Fruit fly (Drosophila melanogaster): ENCODE measurements around the gene hb.

DNA sequence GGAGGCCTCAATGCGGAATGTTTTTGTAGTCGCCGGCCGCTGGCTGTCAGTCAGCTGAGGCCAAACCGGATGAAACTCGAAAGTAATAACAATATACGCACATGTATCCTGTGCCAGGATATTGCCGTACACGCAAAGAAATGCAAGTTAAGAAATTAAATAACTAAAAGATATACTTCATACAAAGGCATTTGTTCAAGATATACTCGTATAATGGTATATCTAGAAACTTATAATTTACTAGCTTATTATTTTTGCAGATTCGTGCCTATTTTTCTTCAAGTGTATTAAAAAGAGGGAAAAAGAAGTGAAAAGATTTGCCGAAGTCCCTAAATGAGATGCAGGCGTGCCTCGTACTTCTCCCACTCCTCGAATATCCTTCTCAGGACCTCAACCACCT lies 14.3 kb downstream of the hb start:
- TF ChIP-seq psq (optimal IDR thresholded peaks at IDR 0.05) (no peak), Myc (optimal IDR thresholded peaks at IDR 0.05) (no peak), h (optimal IDR thresholded peaks at IDR 0.05) (no peak), ttk (optimal IDR thresholded peaks at IDR 0.05) (no peak), insv (optimal IDR thresholded peaks at IDR 0.05) (no peak)

Measured in Kc167 (cell line).